Fruit fly (Drosophila melanogaster) whole organism, adult: ENCODE measurements around the gene CG14105.

Experiments used
- CG11617 ChIP-seq: fragments of 200-800 bp; sonication (Bioruptor generic); optimal IDR thresholded peaks from 2 replicates; lab custom pipeline; 2017; ENCODE audit warnings: mild to moderate bottlenecking, missing biosample characterization, missing genetic modification reagents, missing genetic modification characterization
- CG1620 ChIP-seq: fragments of 200-800 bp; sonication (Bioruptor generic); optimal IDR thresholded peaks from 2 replicates; lab custom pipeline; 2016; ENCODE audit warnings: missing biosample characterization, missing genetic modification characterization
- Hr96 ChIP-seq: fragments of 200-800 bp; sonication (Bioruptor generic); optimal IDR thresholded peaks from 2 replicates; lab custom pipeline; 2016; ENCODE audit warnings: missing biosample characterization, missing genetic modification characterization
- cic ChIP-seq: fragments of 200-800 bp; sonication (Bioruptor generic); optimal IDR thresholded peaks from 2 replicates; lab custom pipeline; 2017; ENCODE audit warnings: missing biosample characterization, mild to moderate bottlenecking, missing genetic modification characterization, moderate library complexity
- ovo ChIP-seq: fragments of 200-800 bp; sonication (Bioruptor generic); optimal IDR thresholded peaks from 2 replicates; lab custom pipeline; 2016; ENCODE audit warnings: missing biosample characterization, missing genetic modification characterization

DNA sequence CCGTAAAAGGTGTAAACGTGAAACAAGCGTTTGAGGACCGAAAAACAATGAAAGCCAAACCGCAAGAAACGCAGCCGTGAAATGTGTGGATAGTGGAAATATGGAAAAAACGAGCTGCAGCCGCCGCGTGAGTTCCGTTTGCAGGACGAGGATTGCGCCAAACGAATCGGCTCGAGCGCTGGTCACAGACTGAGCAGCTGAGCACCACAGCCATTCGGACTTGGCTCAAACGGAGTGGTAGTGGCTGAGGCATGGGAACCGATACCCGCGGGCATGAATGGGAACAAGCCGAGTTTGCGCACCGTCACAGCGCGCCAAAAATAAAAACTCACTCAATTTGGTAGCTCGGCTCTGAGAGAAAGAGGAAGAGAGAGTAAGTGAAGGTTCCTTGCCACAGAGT lies 48.1 kb upstream of the CG14105 start, which contains the start of gene CG10089:
- TF ChIP-seq ovo (no peak), CG11617 (GFP tag; lab: Kevin White, UChicago) (no peak), CG1620 (no peak), cic (GFP tag; lab: Kevin White, UChicago) (no peak), Hr96 (GFP tag; lab: Kevin White, UChicago) (no peak)
